Worm (Caenorhabditis elegans): ENCODE results near the gene nish-1.

ce11 chrIV:10869642-10870041 is 5.5 kb downstream of the nish-1 start:
- TF ChIP-seq egl-27 (tag; optimal IDR thresholded peaks at IDR 0.05) = no peak
- TF ChIP-seq lin-15B (tag; optimal IDR thresholded peaks at IDR 0.05) = no peak
- TF ChIP-seq fkh-10 (GFP tag; optimal IDR thresholded peaks at IDR 0.05) = no peak
- TF ChIP-seq ztf-11 (tag; optimal IDR thresholded peaks at IDR 0.05) = no peak
- no peak for TF ChIP-seq snpc-4 (tag; optimal IDR thresholded peaks at IDR 0.05)
- TF ChIP-seq skn-1 (tag; optimal IDR thresholded peaks at IDR 0.05) = no peak
- no peak for TF ChIP-seq unc-62 (GFP tag; optimal IDR thresholded peaks at IDR 0.05)
- TF ChIP-seq ZK546.5 (tag; optimal IDR thresholded peaks at IDR 0.05) = no peak

Measured in whole organism, L3 larva.